Fruit fly (Drosophila melanogaster) whole organism, embryonic: ENCODE results near the gene CG43403.

Experiments used
- Aef1 ChIP-seq: fragments of 200-800 bp; sonication (Bioruptor generic); IDR thresholded peaks from 3 replicates; pipeline ENCODE4 v1.3.6; 2022; ENCODE audit warnings: missing biosample characterization, missing genetic modification characterization
- B-H1 ChIP-seq: fragments of 200-800 bp; sonication (Bioruptor generic); IDR thresholded peaks from 3 replicates; pipeline ENCODE4 v1.3.6; 2022; ENCODE audit warnings: missing biosample characterization, missing genetic modification characterization
- BEAF-32 ChIP-seq: fragments of 200-800 bp; sonication (Bioruptor generic); optimal IDR thresholded peaks from 3 replicates; lab custom pipeline; 2017; ENCODE audit warnings: missing biosample characterization, missing genetic modification characterization, mild to moderate bottlenecking, moderate library complexity, missing genetic modification reagents
- CG10209 ChIP-seq: fragments of 200-800 bp; sonication (Bioruptor generic); optimal IDR thresholded peaks from 3 replicates; lab custom pipeline; 2017; ENCODE audit warnings: missing biosample characterization, mild to moderate bottlenecking, missing genetic modification characterization, missing genetic modification reagents
- CG11247 ChIP-seq: fragments of 200-800 bp; sonication (Bioruptor generic); IDR thresholded peaks from 2 replicates; pipeline ENCODE4 v1.3.6; 2022; ENCODE audit warnings: missing biosample characterization, missing genetic modification characterization
- CG1233 ChIP-seq: fragments of 200-800 bp; sonication (Bioruptor generic); optimal IDR thresholded peaks from 4 replicates; lab custom pipeline; 2018; ENCODE audit warnings: missing biosample characterization, mild to moderate bottlenecking, missing genetic modification characterization
- CG12744 ChIP-seq: fragments of 200-800 bp; sonication (Bioruptor generic); optimal IDR thresholded peaks from 2 replicates; lab custom pipeline; 2016; ENCODE audit warnings: missing biosample characterization, missing genetic modification characterization
- CG17328 ChIP-seq: fragments of 200-800 bp; sonication (Bioruptor generic); IDR thresholded peaks from 2 replicates; pipeline ENCODE4 v1.3.6; 2022; ENCODE audit warnings: missing biosample characterization, missing genetic modification characterization
- CG17361 ChIP-seq: fragments of 200-800 bp; sonication (Bioruptor generic); IDR thresholded peaks from 3 replicates; pipeline ENCODE4 v1.3.6; 2022; ENCODE audit warnings: missing biosample characterization, missing genetic modification characterization
- CG18764 ChIP-seq: fragments of 200-800 bp; sonication (Bioruptor generic); optimal IDR thresholded peaks from 3 replicates; lab custom pipeline; 2016; ENCODE audit warnings: missing biosample characterization, missing genetic modification characterization
- CG2120 ChIP-seq: fragments of 200-800 bp; sonication (Bioruptor generic); optimal IDR thresholded peaks from 3 replicates; lab custom pipeline; 2016; ENCODE audit warnings: missing biosample characterization, missing genetic modification characterization
- CG2129 ChIP-seq: fragments of 200-800 bp; sonication (Bioruptor generic); IDR thresholded peaks from 2 replicates; pipeline ENCODE4 v1.3.6; 2022; ENCODE audit warnings: missing biosample characterization, missing genetic modification characterization; ENCODE audit not compliant: partially characterized antibody
- CG2875 ChIP-seq: fragments of 200-800 bp; sonication (Bioruptor generic); optimal IDR thresholded peaks from 2 replicates; lab custom pipeline; 2017; ENCODE audit warnings: missing biosample characterization, mild to moderate bottlenecking, missing genetic modification characterization, missing genetic modification reagents
- CG30403 ChIP-seq: fragments of 200-800 bp; sonication (Bioruptor generic); optimal IDR thresholded peaks from 3 replicates; lab custom pipeline; 2016; ENCODE audit warnings: missing biosample characterization, missing genetic modification characterization
- CG34224 ChIP-seq: fragments of 200-800 bp; sonication (Bioruptor generic); IDR thresholded peaks from 3 replicates; pipeline ENCODE4 v1.3.6; 2022; ENCODE audit warnings: missing biosample characterization, missing genetic modification characterization; ENCODE audit not compliant: partially characterized antibody
- CG6791 ChIP-seq: fragments of 200-800 bp; sonication (Bioruptor generic); IDR thresholded peaks from 3 replicates; pipeline ENCODE4 v1.3.6; 2022; ENCODE audit warnings: missing biosample characterization, missing genetic modification characterization; ENCODE audit not compliant: partially characterized antibody
- CG8924 ChIP-seq: fragments of 200-800 bp; optimal IDR thresholded peaks from 3 replicates; lab custom pipeline; 2019; ENCODE audit warnings: missing biosample characterization, mild to moderate bottlenecking, missing genetic modification characterization, moderate library complexity
- CoRest ChIP-seq: fragments of 200-800 bp; sonication (Bioruptor generic); optimal IDR thresholded peaks from 3 replicates; lab custom pipeline; 2018; ENCODE audit warnings: missing biosample characterization, mild to moderate bottlenecking, missing genetic modification characterization, moderate library complexity
- D ChIP-seq, 2 experiments: fragments of 200-800 bp in 1 of 2; fragments of >200 bp in 1 of 2; sonication (Bioruptor generic) in 1 of 2; optimal IDR thresholded peaks; 2 replicates in 1 of 2; 3 replicates in 1 of 2; lab custom pipeline; 2017; ENCODE audit warnings: mild to moderate bottlenecking in 1 of 2, missing biosample characterization in 1 of 2, missing genetic modification characterization in 1 of 2, missing genetic modification reagents in 1 of 2
- Deaf1 ChIP-seq: fragments of 200-800 bp; optimal IDR thresholded peaks from 3 replicates; lab custom pipeline; 2019; ENCODE audit warnings: missing biosample characterization, mild to moderate bottlenecking, missing genetic modification characterization, moderate library complexity
- Dip3 ChIP-seq: fragments of 200-800 bp; sonication (Bioruptor generic); optimal IDR thresholded peaks from 3 replicates; lab custom pipeline; 2016; ENCODE audit warnings: missing biosample characterization, missing genetic modification characterization
- Dll ChIP-seq: fragments of 200-800 bp; sonication (Bioruptor generic); IDR thresholded peaks from 4 replicates; pipeline ENCODE4 v1.3.6; 2022; ENCODE audit warnings: missing biosample characterization, missing genetic modification characterization; ENCODE audit not compliant: partially characterized antibody
- Doc3 ChIP-seq: fragments of 200-800 bp; sonication (Bioruptor generic); IDR thresholded peaks from 3 replicates; pipeline ENCODE4 v1.3.6; 2022; ENCODE audit warnings: missing biosample characterization, missing genetic modification characterization; ENCODE audit not compliant: partially characterized antibody
- Ets65A ChIP-seq: fragments of 200-800 bp; sonication (Bioruptor generic); peaks from one replicate; lab custom pipeline; 2016; ENCODE audit warnings: missing biosample characterization, missing genetic modification characterization
- HLH3B ChIP-seq: fragments of 200-800 bp; sonication (Bioruptor generic); IDR thresholded peaks from 2 replicates; pipeline ENCODE4 v1.3.6; 2022; ENCODE audit warnings: missing biosample characterization, missing genetic modification characterization
- HLH4C ChIP-seq: fragments of 200-800 bp; sonication (Bioruptor generic); IDR thresholded peaks from 3 replicates; pipeline ENCODE4 v1.3.6; 2022; ENCODE audit warnings: missing biosample characterization, missing genetic modification characterization; ENCODE audit not compliant: partially characterized antibody
- MBD-R2 ChIP-seq: fragments of 200-800 bp; sonication (Bioruptor generic); IDR thresholded peaks from 2 replicates; pipeline ENCODE4 v1.3.6; 2022; ENCODE audit warnings: missing biosample characterization, missing genetic modification characterization
- Ptx1 ChIP-seq: fragments of 200-800 bp; sonication (Bioruptor generic); IDR thresholded peaks from 2 replicates; pipeline ENCODE4 v1.3.6; 2022; ENCODE audit warnings: missing biosample characterization, missing genetic modification characterization
- Spps ChIP-seq: fragments of 200-800 bp; sonication (Bioruptor generic); optimal IDR thresholded peaks from 2 replicates; lab custom pipeline; 2018; ENCODE audit warnings: missing biosample characterization, mild to moderate bottlenecking, missing genetic modification characterization
- Sry-δ ChIP-seq: fragments of 200-800 bp; sonication (Bioruptor generic); optimal IDR thresholded peaks from 2 replicates; lab custom pipeline; 2016; ENCODE audit warnings: missing biosample characterization, missing genetic modification characterization
- ara ChIP-seq: fragments of 200-800 bp; sonication (Bioruptor generic); IDR thresholded peaks from 2 replicates; pipeline ENCODE4 v1.3.6; 2022; ENCODE audit warnings: missing biosample characterization, missing genetic modification characterization
- az2 ChIP-seq: fragments of 200-800 bp; sonication (Bioruptor generic); optimal IDR thresholded peaks from 3 replicates; lab custom pipeline; 2016; ENCODE audit warnings: missing biosample characterization, missing genetic modification characterization
- bab2 ChIP-seq: fragments of 200-800 bp; sonication (Bioruptor generic); optimal IDR thresholded peaks from 2 replicates; lab custom pipeline; 2016; ENCODE audit warnings: missing biosample characterization, missing genetic modification characterization
- hkb ChIP-seq, 2 experiments: fragments of 200-800 bp in 1 of 2; fragments of >200 bp in 1 of 2; sonication (Bioruptor generic) in 1 of 2; IDR thresholded peaks in 1 of 2; optimal IDR thresholded peaks in 1 of 2; 2 replicates each; pipeline versions ENCODE4 v1.3.6 to Lab custom; 2017 to 2022; ENCODE audit warnings: missing biosample characterization in 1 of 2, missing genetic modification characterization in 1 of 2
- lab ChIP-seq: fragments of 200-800 bp; sonication (Bioruptor generic); optimal IDR thresholded peaks from 3 replicates; lab custom pipeline; 2017; ENCODE audit warnings: missing biosample characterization, missing genetic modification characterization, mild to moderate bottlenecking, moderate library complexity, missing genetic modification reagents
- luna ChIP-seq: fragments of 200-800 bp; sonication (Bioruptor generic); optimal IDR thresholded peaks from 2 replicates; lab custom pipeline; 2016; ENCODE audit warnings: missing biosample characterization, missing genetic modification characterization
- pb ChIP-seq: fragments of 200-800 bp; sonication (Bioruptor generic); optimal IDR thresholded peaks from 3 replicates; lab custom pipeline; 2016; ENCODE audit warnings: missing biosample characterization, missing genetic modification characterization
- row ChIP-seq: fragments of 200-800 bp; sonication (Bioruptor generic); IDR thresholded peaks from 3 replicates; pipeline ENCODE4 v1.3.6; 2022; ENCODE audit warnings: missing biosample characterization, missing genetic modification characterization
- sens ChIP-seq: fragments of 200-800 bp; sonication (Bioruptor generic); peaks from one replicate; lab custom pipeline; 2016; ENCODE audit warnings: missing biosample characterization, missing genetic modification characterization
- sima ChIP-seq: fragments of 200-800 bp; sonication (Bioruptor generic); optimal IDR thresholded peaks from 2 replicates; lab custom pipeline; 2016; ENCODE audit warnings: missing biosample characterization, missing genetic modification characterization
- sqz ChIP-seq: fragments of 200-800 bp; sonication (Bioruptor generic); optimal IDR thresholded peaks from 3 replicates; lab custom pipeline; 2018; ENCODE audit warnings: missing biosample characterization, mild to moderate bottlenecking, missing genetic modification characterization
- trem ChIP-seq: fragments of 200-800 bp; optimal IDR thresholded peaks from 3 replicates; lab custom pipeline; 2019; ENCODE audit warnings: missing biosample characterization, mild to moderate bottlenecking, missing genetic modification characterization, moderate library complexity
- zen ChIP-seq: fragments of 200-800 bp; sonication (Bioruptor generic); optimal IDR thresholded peaks from 3 replicates; lab custom pipeline; 2018; ENCODE audit warnings: missing biosample characterization, mild to moderate bottlenecking, missing genetic modification characterization, moderate library complexity
- zen2 ChIP-seq: fragments of 200-800 bp; sonication (Bioruptor generic); IDR thresholded peaks from 3 replicates; pipeline ENCODE4 v1.3.6; 2022; ENCODE audit warnings: missing biosample characterization, missing genetic modification characterization; ENCODE audit not compliant: partially characterized antibody

The CG43403 gene

DNA sequence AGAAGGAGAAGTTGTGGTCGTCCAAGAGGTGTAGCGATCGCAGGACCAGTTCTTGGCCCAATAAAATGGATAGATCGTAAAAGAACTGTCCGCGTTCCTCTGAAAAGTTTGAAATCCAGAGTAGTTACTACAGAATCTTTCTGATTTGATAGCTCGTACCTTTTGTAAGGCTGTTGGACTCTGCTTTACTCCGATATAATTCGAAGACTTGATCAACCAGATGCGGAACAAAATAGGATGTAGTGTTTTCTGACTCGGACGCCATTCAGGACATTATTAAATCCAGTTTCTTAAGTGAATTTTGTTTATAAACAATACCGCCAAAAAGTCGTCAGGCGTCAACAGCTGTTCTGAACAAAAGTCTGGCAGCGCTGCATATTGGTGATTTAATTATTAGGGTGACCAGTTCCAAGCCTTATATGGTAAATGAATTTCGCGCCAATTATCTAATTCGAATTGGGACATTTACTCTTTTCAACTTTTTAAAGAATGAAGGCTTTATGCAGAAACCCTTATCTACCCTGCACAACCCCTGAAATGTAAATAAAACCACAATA is 45.2 kb upstream of the CG43403 start, which contains the start of the genes Rad1 and Sws1 (continued):
- no peak for TF ChIP-seq CG1233 (GFP tag; lab: Kevin White, UChicago)
- peak; percentile 0 for TF ChIP-seq CoRest (tag; lab: Kevin White, UChicago)
- TF ChIP-seq bab2 (GFP tag; lab: Kevin White, UChicago), result no peak
- TF ChIP-seq B-H1 (GFP tag; lab: Robert Waterston, UW), result no peak
- TF ChIP-seq zen (tag; lab: Kevin White, UChicago), result peak; percentile 51
- peak; percentile 33 for TF ChIP-seq BEAF-32 (GFP tag; lab: Kevin White, UChicago)
- TF ChIP-seq trem (tag; lab: Kevin White, UChicago), result peak; percentile 84
- peak; percentile 5 for TF ChIP-seq Sry-δ (GFP tag; lab: Kevin White, UChicago)

DNA sequence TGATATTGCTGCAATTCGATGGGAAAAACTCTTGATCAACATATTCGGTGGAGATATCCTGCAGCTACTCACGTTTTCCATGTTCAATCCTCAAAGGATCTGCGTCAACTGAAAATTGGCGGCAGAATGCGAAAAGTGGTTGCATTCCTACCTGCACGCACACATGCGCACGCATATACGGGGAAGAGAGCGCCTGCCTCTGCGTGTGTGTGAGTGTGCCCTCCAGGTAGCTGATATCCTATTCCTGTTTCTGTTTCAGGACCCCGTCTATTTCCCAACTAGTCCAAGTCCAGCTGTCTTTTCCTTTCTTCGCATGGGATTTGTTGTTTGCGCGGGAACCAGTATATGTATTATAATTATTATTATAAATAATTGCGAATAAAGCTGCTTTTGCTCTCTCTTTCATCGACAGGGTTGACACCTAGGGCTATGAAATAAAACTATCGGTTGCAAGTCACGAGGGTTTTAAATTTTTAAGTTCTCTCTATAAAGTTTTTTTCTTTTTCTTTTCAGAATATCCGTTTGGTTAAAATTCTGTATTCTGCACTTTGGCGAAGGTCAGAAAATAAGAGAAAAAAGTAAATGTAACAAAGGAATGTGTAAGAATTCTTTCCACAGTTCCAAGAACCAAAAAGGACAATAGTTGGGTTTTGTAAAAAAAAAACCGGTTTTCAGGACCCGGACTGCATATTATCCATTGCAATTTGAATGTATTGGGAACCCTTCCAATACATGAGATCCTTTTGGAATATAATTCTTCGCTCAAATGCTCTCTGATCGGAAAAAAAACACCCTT is 43.2 kb upstream of the CG43403 start, which contains the start of gene insv:
insv (minus strand) TSS at position 433 of the 796 bp plus-strand sequence.
- no peak for TF ChIP-seq sima (GFP tag; lab: Kevin White, UChicago)
- TF ChIP-seq Doc3 (GFP tag; lab: Robert Waterston, UW), result peak; percentile 68
- TF ChIP-seq hkb (optimal IDR thresholded peaks at IDR 0.05; lab: Kevin White, UChicago), result no peak
- no peak for TF ChIP-seq hkb (GFP tag; IDR thresholded peaks at IDR 0.05; lab: Robert Waterston, UW)
- TF ChIP-seq CG17361 (GFP tag; lab: Robert Waterston, UW), result 0 out of 3 replicates have a peak, but pooled peaks have one; percentile 14
- TF ChIP-seq zen2, result peak; percentile 33; the same call in 1 of the 3 replicates
- TF ChIP-seq sqz (GFP tag; lab: Kevin White, UChicago), result peak; percentile 17
- no peak for TF ChIP-seq Dip3 (GFP tag; lab: Kevin White, UChicago)
- TF ChIP-seq Sry-δ (GFP tag; lab: Kevin White, UChicago), result peak; percentile 2
- no peak for TF ChIP-seq CG11247 (GFP tag; lab: Robert Waterston, UW)
- no peak for TF ChIP-seq CG18764
- no peak for TF ChIP-seq CG10209
- no peak for TF ChIP-seq pb (GFP tag; lab: Kevin White, UChicago)
- TF ChIP-seq CG2120 (GFP tag; lab: Kevin White, UChicago), result peak; percentile 4
- peak; percentile 5 for TF ChIP-seq CG30403 (GFP tag; lab: Kevin White, UChicago)
- TF ChIP-seq Ptx1 (GFP tag; lab: Robert Waterston, UW), result peak; percentile 37; the same call in 1 of the 2 replicates
- TF ChIP-seq ara (GFP tag; lab: Robert Waterston, UW), result no peak
- no peak for TF ChIP-seq D (optimal IDR thresholded peaks at IDR 0.05; lab: Kevin White, UChicago)
- peak; percentile 10 for TF ChIP-seq D (GFP tag; optimal IDR thresholded peaks at IDR 0.05; lab: Kevin White, UChicago)
- no peak for TF ChIP-seq lab (GFP tag; lab: Kevin White, UChicago)
- TF ChIP-seq luna (GFP tag; lab: Kevin White, UChicago), result no peak
- TF ChIP-seq sens, result peak; percentile 36
- TF ChIP-seq CG2129 (GFP tag; lab: Robert Waterston, UW), result no peak
- no peak for TF ChIP-seq CG17328
- TF ChIP-seq Deaf1, result no peak
- peak; percentile 52; the same call in 2 of the 3 replicates for TF ChIP-seq CG34224 (GFP tag; lab: Robert Waterston, UW)
- TF ChIP-seq CG12744 (GFP tag; lab: Kevin White, UChicago), result no peak
- 0 out of 3 replicates have a peak, but pooled peaks have one; percentile 48 for TF ChIP-seq CG6791
- peak; percentile 44 for TF ChIP-seq MBD-R2 (GFP tag; lab: Robert Waterston, UW)
- no peak for TF ChIP-seq CG2875 (GFP tag; lab: Kevin White, UChicago)
- peak; percentile 23 for TF ChIP-seq CoRest (tag; lab: Kevin White, UChicago)
- 0 out of 2 replicates have a peak, but pooled peaks have one; percentile 13 for TF ChIP-seq HLH3B (GFP tag; lab: Robert Waterston, UW)
- TF ChIP-seq HLH4C (GFP tag; lab: Robert Waterston, UW), result peak; percentile 60; the same call in 2 of the 3 replicates
- TF ChIP-seq Spps (tag; lab: Kevin White, UChicago), result no peak
- TF ChIP-seq bab2 (GFP tag; lab: Kevin White, UChicago), result no peak
- TF ChIP-seq az2 (GFP tag; lab: Kevin White, UChicago), result peak; percentile 1
- TF ChIP-seq row (GFP tag; lab: Robert Waterston, UW), result peak; percentile 68
- TF ChIP-seq Ets65A (GFP tag; lab: Kevin White, UChicago), result no peak
- TF ChIP-seq Dll, result peak; percentile 80
- TF ChIP-seq Aef1, result no peak
- TF ChIP-seq CG8924, result peak; percentile 57
